Worm (Caenorhabditis elegans) whole organism, late embryonic: Measurements from ENCODE around the gene aakg-2.
"Not testable (repeated sequence)": the region's sequence is repeated elsewhere in the genome, so short reads cannot be mapped to it uniquely, and the experiment has no call there.

Experiments used
- C08G9.2 ChIP-seq: sonication (generic microtip); optimal IDR thresholded peaks from 2 replicates; lab custom pipeline; 2016; ENCODE audit warnings: mild to moderate bottlenecking, missing genetic modification characterization, moderate library complexity, missing compliant biosample characterization
- C38D4.7 ChIP-seq: fragments of 200-800 bp; sonication (Bioruptor generic); optimal IDR thresholded peaks from 2 replicates; lab custom pipeline; 2018; ENCODE audit warnings: mild to moderate bottlenecking, missing genetic modification characterization, moderate library complexity, missing compliant biosample characterization
- F13H6.1 ChIP-seq: sonication (generic microtip); optimal IDR thresholded peaks from 2 replicates; lab custom pipeline; 2016; ENCODE audit warnings: missing genetic modification characterization, missing compliant biosample characterization
- K09A11.1 ChIP-seq: sonication (generic microtip); optimal IDR thresholded peaks from 2 replicates; lab custom pipeline; 2017; ENCODE audit warnings: antibody characterized with exemption, mild to moderate bottlenecking, missing genetic modification characterization, missing compliant biosample characterization; ENCODE audit not compliant: insufficient read depth
- T23F11.4 ChIP-seq: fragments of 200-800 bp; sonication (Bioruptor generic); optimal IDR thresholded peaks from 2 replicates; lab custom pipeline; 2018; ENCODE audit warnings: mild to moderate bottlenecking, missing genetic modification characterization, missing compliant biosample characterization
- Y22D7AL.16 ChIP-seq: sonication (generic microtip); optimal IDR thresholded peaks from 2 replicates; lab custom pipeline; 2016; ENCODE audit warnings: missing genetic modification characterization, missing compliant biosample characterization
- ahr-1 ChIP-seq: sonication (generic microtip); optimal IDR thresholded peaks from 2 replicates; lab custom pipeline; 2016; ENCODE audit warnings: missing genetic modification characterization, missing compliant biosample characterization
- ceh-14 ChIP-seq: sonication (generic microtip); optimal IDR thresholded peaks from 2 replicates; lab custom pipeline; 2016; ENCODE audit warnings: missing genotype, missing genetic modification characterization, missing compliant biosample characterization
- ceh-2 ChIP-seq: sonication (generic microtip); optimal IDR thresholded peaks from 2 replicates; lab custom pipeline; 2016; ENCODE audit warnings: missing genotype, missing genetic modification characterization, missing compliant biosample characterization
- ceh-22 ChIP-seq: sonication (generic microtip); optimal IDR thresholded peaks from 2 replicates; lab custom pipeline; 2017; ENCODE audit warnings: missing biosample characterization, missing genetic modification characterization
- ceh-24 ChIP-seq: sonication (generic microtip); optimal IDR thresholded peaks from 2 replicates; lab custom pipeline; 2016; ENCODE audit warnings: mild to moderate bottlenecking, missing genetic modification characterization, missing compliant biosample characterization
- ceh-30 ChIP-seq: fragments of 150-350 bp; optimal IDR thresholded peaks from 2 replicates; lab custom pipeline; 2014; ENCODE audit warnings: missing biosample characterization, missing genetic modification characterization
- ceh-34 ChIP-seq: sonication (generic microtip); optimal IDR thresholded peaks from 2 replicates; lab custom pipeline; 2016; ENCODE audit warnings: mild to moderate bottlenecking, missing genetic modification characterization, missing compliant biosample characterization
- ceh-6 ChIP-seq: fragments of 200-800 bp; sonication (Bioruptor generic); optimal IDR thresholded peaks from 2 replicates; lab custom pipeline; 2018; ENCODE audit warnings: mild to moderate bottlenecking, missing genetic modification characterization, missing compliant biosample characterization
- che-1 ChIP-seq: sonication (generic microtip); optimal IDR thresholded peaks from 2 replicates; lab custom pipeline; 2016; ENCODE audit warnings: mild to moderate bottlenecking, missing genetic modification characterization, missing compliant biosample characterization
- dmd-4 ChIP-seq: sonication (generic microtip); optimal IDR thresholded peaks from 2 replicates; lab custom pipeline; 2016; ENCODE audit warnings: borderline replicate concordance, missing genetic modification characterization, missing compliant biosample characterization
- dve-1 ChIP-seq: sonication (generic microtip); optimal IDR thresholded peaks from 2 replicates; lab custom pipeline; 2017; ENCODE audit warnings: antibody characterized with exemption, mild to moderate bottlenecking, missing genetic modification characterization, missing compliant biosample characterization
- ets-4 ChIP-seq: sonication (generic microtip); optimal IDR thresholded peaks from 2 replicates; lab custom pipeline; 2016; ENCODE audit warnings: missing genetic modification characterization, missing compliant biosample characterization
- eyg-1 ChIP-seq: sonication (generic microtip); optimal IDR thresholded peaks from 2 replicates; lab custom pipeline; 2016; ENCODE audit warnings: missing genotype, missing genetic modification characterization, missing compliant biosample characterization
- fkh-6 ChIP-seq: sonication (generic microtip); optimal IDR thresholded peaks from 2 replicates; lab custom pipeline; 2016; ENCODE audit warnings: missing genetic modification characterization, missing compliant biosample characterization
- hlh-30 ChIP-seq: sonication (generic microtip); optimal IDR thresholded peaks from 2 replicates; lab custom pipeline; 2017; ENCODE audit warnings: antibody characterized with exemption, missing genetic modification characterization, missing compliant biosample characterization; ENCODE audit not compliant: insufficient read depth
- hlh-6 ChIP-seq: sonication (generic microtip); optimal IDR thresholded peaks from 2 replicates; lab custom pipeline; 2016; ENCODE audit warnings: missing genotype, missing genetic modification characterization, missing compliant biosample characterization
- madf-2 ChIP-seq: sonication (generic microtip); optimal IDR thresholded peaks from 2 replicates; lab custom pipeline; 2017; ENCODE audit warnings: missing genetic modification characterization, missing compliant biosample characterization
- mec-3 ChIP-seq: sonication (generic microtip); optimal IDR thresholded peaks from 2 replicates; lab custom pipeline; 2016; ENCODE audit warnings: borderline replicate concordance, missing genetic modification characterization, missing compliant biosample characterization
- pag-3 ChIP-seq: sonication (generic microtip); optimal IDR thresholded peaks from 2 replicates; lab custom pipeline; 2016; ENCODE audit warnings: missing compliant biosample characterization, missing genetic modification characterization, borderline replicate concordance
- pat-9 ChIP-seq: fragments of 200-800 bp; sonication (Bioruptor generic); optimal IDR thresholded peaks from 2 replicates; lab custom pipeline; 2018; ENCODE audit warnings: mild to moderate bottlenecking, missing genetic modification characterization, moderate library complexity, missing compliant biosample characterization
- pax-1 ChIP-seq: fragments of 150-350 bp; optimal IDR thresholded peaks from 2 replicates; lab custom pipeline; 2014; ENCODE audit warnings: missing biosample characterization, missing genetic modification characterization
- pha-2 ChIP-seq: sonication (generic microtip); optimal IDR thresholded peaks from 2 replicates; lab custom pipeline; 2017; ENCODE audit warnings: mild to moderate bottlenecking, missing genetic modification characterization, missing compliant biosample characterization
- pros-1 ChIP-seq: fragments of 150-350 bp; optimal IDR thresholded peaks from 2 replicates; lab custom pipeline; 2014; ENCODE audit warnings: missing biosample characterization, missing genetic modification reagents, missing genetic modification characterization
- sdc-2 ChIP-seq: sonication (generic microtip); optimal IDR thresholded peaks from 2 replicates; lab custom pipeline; 2016; ENCODE audit warnings: missing genotype, missing genetic modification characterization, missing compliant biosample characterization
- sox-2 ChIP-seq: fragments of 200-800 bp; sonication (Bioruptor generic); IDR thresholded peaks from 2 replicates; pipeline ENCODE4 v1.3.6; 2022; ENCODE audit warnings: missing genetic modification reagents, missing genetic modification characterization, missing compliant biosample characterization
- sox-4 ChIP-seq: sonication (generic microtip); optimal IDR thresholded peaks from 2 replicates; lab custom pipeline; 2017; ENCODE audit warnings: mild to moderate bottlenecking, missing genetic modification characterization, inconsistent platforms, missing compliant biosample characterization
- syd-9 ChIP-seq: sonication (generic microtip); optimal IDR thresholded peaks from 2 replicates; lab custom pipeline; 2016; ENCODE audit warnings: mild to moderate bottlenecking, missing genetic modification characterization, moderate library complexity, missing compliant biosample characterization
- tbx-7 ChIP-seq: sonication (generic microtip); optimal IDR thresholded peaks from 2 replicates; lab custom pipeline; 2016; ENCODE audit warnings: missing genotype, missing genetic modification characterization, missing compliant biosample characterization
- unc-3 ChIP-seq, 2 experiments: fragments of 200-800 bp in 1 of 2; sonication (Bioruptor generic) in 1 of 2; sonication (generic microtip) in 1 of 2; conservative IDR thresholded peaks in 1 of 2; optimal IDR thresholded peaks in 1 of 2; 2 replicates each; pipeline versions ENCODE4 v1.3.6 to Lab custom; 2016 to 2022; ENCODE audit warnings: missing compliant biosample characterization in 2 of 2, missing genetic modification characterization in 2 of 2, missing genetic modification reagents in 1 of 2
- ztf-16 ChIP-seq: sonication (generic microtip); optimal IDR thresholded peaks from 2 replicates; lab custom pipeline; 2017; ENCODE audit warnings: missing genetic modification characterization, missing compliant biosample characterization

Gene aakg-2

DNA sequence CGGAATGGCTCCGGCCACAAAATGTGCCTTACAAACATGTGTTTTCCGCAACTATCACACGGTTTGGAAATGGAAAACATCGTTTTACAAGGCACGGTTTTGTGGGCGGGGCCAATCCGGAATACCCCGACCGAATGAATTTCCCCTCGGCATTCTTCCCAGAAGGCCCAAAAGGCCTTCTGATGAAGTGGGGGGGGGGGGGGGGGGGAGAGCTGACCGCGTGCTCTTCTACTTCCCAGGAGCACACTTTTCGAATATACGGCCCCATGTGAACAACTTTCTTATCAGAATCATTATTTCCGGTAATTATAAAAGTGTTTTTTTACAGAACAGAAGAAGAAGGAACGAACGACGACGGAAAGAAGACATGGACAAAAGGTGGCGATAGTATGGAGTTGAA, 15.2 kb upstream of the aakg-2 start:
- TF ChIP-seq ets-4 (tag; lab: Kevin White, UChicago): no peak
- no peak for TF ChIP-seq unc-3 (GFP tag; conservative IDR thresholded peaks at IDR 0.05; lab: Robert Waterston, UW)
- no peak for TF ChIP-seq unc-3 (tag; optimal IDR thresholded peaks at IDR 0.05; lab: Kevin White, UChicago)
- TF ChIP-seq pros-1 (tag; lab: Kevin White, UChicago): no peak
- no peak for TF ChIP-seq K09A11.1 (tag; lab: Kevin White, UChicago)
- TF ChIP-seq T23F11.4: no peak
- no peak for TF ChIP-seq pat-9 (tag; lab: Kevin White, UChicago)
- no peak for TF ChIP-seq che-1 (tag; lab: Kevin White, UChicago)
- no peak for TF ChIP-seq F13H6.1
- TF ChIP-seq Y22D7AL.16 (tag; lab: Kevin White, UChicago): no peak
- TF ChIP-seq C08G9.2 (tag; lab: Kevin White, UChicago): no peak
- no peak for TF ChIP-seq ahr-1
- no peak for TF ChIP-seq ceh-14 (tag; lab: Kevin White, UChicago)
- TF ChIP-seq madf-2 (tag; lab: Kevin White, UChicago): no peak
- TF ChIP-seq sdc-2 (tag; lab: Kevin White, UChicago): no peak
- TF ChIP-seq sox-4 (tag; lab: Kevin White, UChicago): no peak
- TF ChIP-seq pax-1 (tag; lab: Kevin White, UChicago): no peak
- TF ChIP-seq syd-9 (tag; lab: Kevin White, UChicago): no peak
- no peak for TF ChIP-seq ceh-30 (tag; lab: Kevin White, UChicago)
- no peak for TF ChIP-seq pha-2 (tag; lab: Kevin White, UChicago)
- TF ChIP-seq ceh-6 (GFP tag; lab: Kevin White, UChicago): no peak

DNA sequence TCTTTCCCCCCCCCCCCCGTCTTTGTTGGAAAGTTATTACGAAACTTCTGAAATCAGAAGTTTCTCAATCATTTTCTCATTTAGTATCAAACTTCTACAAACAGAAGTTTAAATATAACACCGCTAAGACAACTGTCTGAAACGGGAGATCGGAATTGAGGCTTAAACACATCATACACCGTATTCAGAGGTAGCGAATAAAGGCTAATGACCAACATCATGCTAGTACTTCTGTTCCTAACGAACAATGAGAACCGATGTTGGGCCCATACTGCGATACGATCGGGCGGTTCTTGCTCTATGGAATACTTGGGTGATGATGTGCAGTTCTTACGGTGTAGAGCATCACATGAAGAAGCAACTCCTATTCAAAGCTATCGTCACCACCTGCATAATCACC, 14.6 kb upstream of the aakg-2 start, which contains the start of gene Y13C8A.1:
Gene Y13C8A.1 (plus strand): TSS at position 301 of the 400 bp plus-strand sequence.
- TF ChIP-seq ceh-24 (tag; lab: Kevin White, UChicago); mec-3; hlh-30 (tag; lab: Kevin White, UChicago): not testable (repeated sequence)

DNA sequence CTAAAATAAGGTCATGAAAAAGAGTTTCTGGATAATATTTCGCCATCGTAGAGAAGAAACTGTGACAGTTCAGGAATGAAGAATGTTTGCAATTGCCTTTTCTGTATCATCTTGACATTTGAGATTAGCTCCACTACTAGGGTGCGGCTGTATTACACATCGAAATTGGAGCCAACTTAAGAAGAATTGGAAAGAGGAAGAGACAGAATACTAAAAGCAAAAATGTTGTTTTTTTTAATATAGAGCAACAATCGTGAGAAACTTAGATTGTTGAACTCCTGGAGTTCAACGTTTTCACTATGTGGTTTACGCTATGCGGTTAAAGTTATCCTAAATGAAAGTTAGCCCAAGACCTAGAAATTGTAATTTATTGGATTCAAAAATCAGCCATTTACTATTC, 11.6 kb upstream of the aakg-2 start, which contains the start of gene acs-9:
Gene acs-9 (minus strand): TSS at position 101 of the 400 bp plus-strand sequence.
- TF ChIP-seq sox-2 (no peak), C38D4.7 (GFP tag; lab: Kevin White, UChicago) (no peak), mec-3 (no peak), tbx-7 (no peak), ceh-30 (tag; lab: Kevin White, UChicago) (no peak), sox-4 (tag; lab: Kevin White, UChicago) (no peak), ceh-2 (no peak), hlh-6 (no peak), dmd-4 (tag; lab: Kevin White, UChicago) (no peak), ahr-1 (no peak), fkh-6 (no peak), che-1 (tag; lab: Kevin White, UChicago) (no peak), pag-3 (tag; lab: Kevin White, UChicago) (no peak), ceh-22 (tag; lab: Kevin White, UChicago) (no peak), ceh-6 (GFP tag; lab: Kevin White, UChicago) (no peak), ceh-34 (tag; lab: Kevin White, UChicago) (no peak), ztf-16 (tag; lab: Kevin White, UChicago) (no peak), dve-1 (tag; lab: Kevin White, UChicago) (no peak), pros-1 (tag; lab: Kevin White, UChicago) (no peak), eyg-1 (tag; lab: Kevin White, UChicago) (no peak)
- TF ChIP-seq, all 69 proteins: peak for 0
